Fruit fly (Drosophila melanogaster): ENCODE measurements around the gene sloth2.

The sloth2 gene

dm6 chrX:6996965-6997652 lies 14.0 kb upstream of the sloth2 start (continued):
- TF ChIP-seq Trl (optimal IDR thresholded peaks at IDR 0.05): peak; percentile 53 to 59
- TF ChIP-seq Trl (GFP tag; optimal IDR thresholded peaks at IDR 0.05): no peak
- no peak for TF ChIP-seq CG6854 (GFP tag; optimal IDR thresholded peaks at IDR 0.05)
- TF ChIP-seq CG15696 (tag; optimal IDR thresholded peaks at IDR 0.05): no peak
- TF ChIP-seq Hey (tag; optimal IDR thresholded peaks at IDR 0.05): peak; percentile 37
- peak; percentile 96 for TF ChIP-seq mirr (GFP tag; optimal IDR thresholded peaks at IDR 0.05)
- TF ChIP-seq Deaf1 (tag; optimal IDR thresholded peaks at IDR 0.05): peak; percentile 70
- peak; percentile 99 for TF ChIP-seq grn (GFP tag; optimal IDR thresholded peaks at IDR 0.05)
- peak; percentile 32 for TF ChIP-seq CG8281 (tag; optimal IDR thresholded peaks at IDR 0.05)
- TF ChIP-seq pfk (GFP tag; optimal IDR thresholded peaks at IDR 0.05): peak; percentile 75

dm6 chrX:6997653-6998491 lies 13.3 kb upstream of the sloth2 start:
- no peak for TF ChIP-seq Hr3 (GFP tag; optimal IDR thresholded peaks at IDR 0.05)
- peak; percentile 7 for TF ChIP-seq CG15696 (tag; optimal IDR thresholded peaks at IDR 0.05)
- TF ChIP-seq CG6813 (GFP tag; optimal IDR thresholded peaks at IDR 0.05): no peak
- peak; percentile 92 for TF ChIP-seq CG8290 (GFP tag; optimal IDR thresholded peaks at IDR 0.05)
- TF ChIP-seq CG8290 (tag; optimal IDR thresholded peaks at IDR 0.05): peak; percentile 47 to 93
- TF ChIP-seq rib (GFP tag; IDR thresholded peaks at IDR 0.05): no peak
- TF ChIP-seq CG6791 (GFP tag; IDR thresholded peaks at IDR 0.05; ENCODE audit: partially characterized antibody): peak; percentile 70; the same call in 2 of the 3 replicates
- TF ChIP-seq unpg (GFP tag; optimal IDR thresholded peaks at IDR 0.05): peak; percentile 4
- TF ChIP-seq CG10267 (tag; optimal IDR thresholded peaks at IDR 0.05): peak; percentile 11
- TF ChIP-seq CG14014 (GFP tag; IDR thresholded peaks at IDR 0.05): no peak
- no peak for TF ChIP-seq Rx (GFP tag; IDR thresholded peaks at IDR 0.05)
- TF ChIP-seq CG18011 (GFP tag; optimal IDR thresholded peaks at IDR 0.05): no peak
- no peak for TF ChIP-seq CG34224 (GFP tag; IDR thresholded peaks at IDR 0.05; ENCODE audit: partially characterized antibody)
- no peak for TF ChIP-seq CG13894 (tag; optimal IDR thresholded peaks at IDR 0.05)
- no peak for TF ChIP-seq sim (GFP tag; IDR thresholded peaks at IDR 0.05)
- no peak for TF ChIP-seq bbx (GFP tag; IDR thresholded peaks at IDR 0.05; ENCODE audit: partially characterized antibody)
- peak; percentile 36 for TF ChIP-seq CG30403 (GFP tag; optimal IDR thresholded peaks at IDR 0.05)
- peak in 1 of 3 experiments; percentile 63 for TF ChIP-seq lola (GFP tag; optimal IDR thresholded peaks at IDR 0.05)
- TF ChIP-seq zfh1 (GFP tag; IDR thresholded peaks at IDR 0.05): no peak
- peak; percentile 1 for TF ChIP-seq ind (GFP tag; optimal IDR thresholded peaks at IDR 0.05)
- TF ChIP-seq CG11560 (tag; IDR thresholded peaks at IDR 0.05): no peak
- peak; percentile 23; the same call in 1 of the 3 replicates for TF ChIP-seq ci (GFP tag; IDR thresholded peaks at IDR 0.05)
- TF ChIP-seq CG17359 (tag; optimal IDR thresholded peaks at IDR 0.05): peak; percentile 31
- TF ChIP-seq CG34422 (GFP tag; IDR thresholded peaks at IDR 0.05): 0 out of 3 replicates have a peak, but pooled peaks have one; percentile 40
- no peak for TF ChIP-seq Hand (GFP tag; optimal IDR thresholded peaks at IDR 0.05)
- peak; percentile 55; the same call in 1 of the 2 replicates for TF ChIP-seq CG10959 (GFP tag; IDR thresholded peaks at IDR 0.05)
- TF ChIP-seq CG15601 (tag; optimal IDR thresholded peaks at IDR 0.05): peak; percentile 55
- peak; percentile 6 for TF ChIP-seq CG17802 (tag; optimal IDR thresholded peaks at IDR 0.05)
- TF ChIP-seq BtbVII (GFP tag; optimal IDR thresholded peaks at IDR 0.05): peak; percentile 15
- peak; percentile 33; the same call in 1 of the 2 replicates for TF ChIP-seq HLH3B (GFP tag; IDR thresholded peaks at IDR 0.05)
- TF ChIP-seq CG2116 (GFP tag; optimal IDR thresholded peaks at IDR 0.05): peak; percentile 13
- TF ChIP-seq z (GFP tag; IDR thresholded peaks at IDR 0.05): peak; percentile 67; the same call in 2 of the 3 replicates
- no peak for TF ChIP-seq repo (GFP tag; optimal IDR thresholded peaks at IDR 0.05)
- TF ChIP-seq Med (GFP tag): peak; percentile 79
- TF ChIP-seq bab2 (GFP tag; optimal IDR thresholded peaks at IDR 0.05): peak; percentile 8
- TF ChIP-seq gsb (GFP tag; IDR thresholded peaks at IDR 0.05): no peak
- TF ChIP-seq CG17829 (tag; optimal IDR thresholded peaks at IDR 0.05): peak; percentile 35
